Worm (Caenorhabditis elegans): Measurements from ENCODE around the gene str-18.
"Not testable (repeated sequence)": the region's sequence is repeated elsewhere in the genome, so short reads cannot be mapped to it uniquely, and the experiment has no call there.

Gene str-18

DNA sequence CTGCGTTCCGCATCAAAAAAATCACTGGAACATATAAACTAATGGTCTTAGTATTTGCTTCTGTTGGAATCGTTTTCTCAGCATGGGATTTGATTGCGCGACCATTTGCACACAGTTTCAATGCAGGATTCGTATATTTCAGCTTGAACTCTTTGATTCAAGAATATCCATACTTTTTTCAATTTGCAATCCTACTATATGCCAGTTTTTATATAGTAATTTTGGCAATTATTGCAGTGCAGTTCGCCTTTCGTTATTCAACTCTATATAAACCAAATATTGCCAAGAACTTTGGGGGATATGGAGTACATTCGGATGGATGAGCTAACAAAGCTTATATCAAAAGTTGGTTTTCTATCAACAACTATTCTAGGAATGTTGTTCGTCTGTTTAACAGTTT, 11.2 kb upstream of the str-18 start, which contains the start of gene str-5:
Gene str-5 (plus strand): TSS at position 301 of the 400 bp plus-strand sequence.
- not testable (repeated sequence) for TF ChIP-seq Y95B8A.8 (GFP tag; IDR thresholded peaks at IDR 0.05); athp-1 (tag; optimal IDR thresholded peaks at IDR 0.05); F22D6.2 (tag; optimal IDR thresholded peaks at IDR 0.05)

DNA sequence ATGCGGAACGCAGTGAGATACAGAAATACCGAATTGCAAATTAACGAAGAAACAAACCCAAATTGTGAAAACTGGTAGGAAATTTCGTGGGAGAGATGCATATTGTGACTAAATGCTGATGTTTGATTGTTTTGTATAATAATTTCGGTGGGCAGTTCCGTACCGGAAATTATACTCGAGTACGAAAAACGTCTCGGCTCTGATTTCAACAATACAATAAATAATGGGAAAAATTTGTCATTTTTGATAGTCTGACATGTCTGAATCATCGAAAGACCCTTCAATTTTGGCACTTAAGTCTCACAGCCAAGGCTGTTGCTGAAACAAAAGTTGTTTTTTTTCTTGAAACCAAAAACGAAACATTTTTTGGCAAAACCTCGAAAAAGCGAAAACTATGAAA, 10.3 kb upstream of the str-18 start, which contains the start of gene str-43:
Gene str-43 (minus strand): TSS at position 101 of the 400 bp plus-strand sequence.
- no peak for TF ChIP-seq tbp1 (GFP tag; optimal IDR thresholded peaks at IDR 0.05)
- TF ChIP-seq ceh-58 (GFP tag; IDR thresholded peaks at IDR 0.05), result no peak
- TF ChIP-seq mxl-1 (tag; optimal IDR thresholded peaks at IDR 0.05), result no peak
- TF ChIP-seq egl-44 (GFP tag; IDR thresholded peaks at IDR 0.05), result no peak
- no peak for TF ChIP-seq cebp-1 (GFP tag; IDR thresholded peaks at IDR 0.05)
- no peak for TF ChIP-seq cebp-1 (tag; optimal IDR thresholded peaks at IDR 0.05)
- TF ChIP-seq nhr-80 (tag; optimal IDR thresholded peaks at IDR 0.05), result no peak
- TF ChIP-seq T26A5.8 (tag; optimal IDR thresholded peaks at IDR 0.05), result no peak
- no peak for TF ChIP-seq F10E7.11 (tag; optimal IDR thresholded peaks at IDR 0.05)
- TF ChIP-seq aptf-3 (GFP tag; IDR thresholded peaks at IDR 0.05), result no peak
- no peak for TF ChIP-seq mes-4 (tag; optimal IDR thresholded peaks at IDR 0.05)
- TF ChIP-seq F57C9.4 (tag; optimal IDR thresholded peaks at IDR 0.05), result no peak
- no peak for TF ChIP-seq dox-1 (GFP tag; IDR thresholded peaks at IDR 0.05)
- TF ChIP-seq K11D2.4 (GFP tag; IDR thresholded peaks at IDR 0.05), result no peak
- TF ChIP-seq attf-3 (GFP tag; conservative IDR thresholded peaks at IDR 0.05), result no peak
- no peak for TF ChIP-seq bed-1 (GFP tag; IDR thresholded peaks at IDR 0.05)
- TF ChIP-seq F52B5.7 (tag; optimal IDR thresholded peaks at IDR 0.05), result no peak
- no peak for TF ChIP-seq snpc-1.3 (tag; optimal IDR thresholded peaks at IDR 0.05; ENCODE audit: insufficient read depth)
- TF ChIP-seq egrh-3 (GFP tag; IDR thresholded peaks at IDR 0.05), result no peak
- no peak for TF ChIP-seq ceh-40 (GFP tag; IDR thresholded peaks at IDR 0.05)

DNA sequence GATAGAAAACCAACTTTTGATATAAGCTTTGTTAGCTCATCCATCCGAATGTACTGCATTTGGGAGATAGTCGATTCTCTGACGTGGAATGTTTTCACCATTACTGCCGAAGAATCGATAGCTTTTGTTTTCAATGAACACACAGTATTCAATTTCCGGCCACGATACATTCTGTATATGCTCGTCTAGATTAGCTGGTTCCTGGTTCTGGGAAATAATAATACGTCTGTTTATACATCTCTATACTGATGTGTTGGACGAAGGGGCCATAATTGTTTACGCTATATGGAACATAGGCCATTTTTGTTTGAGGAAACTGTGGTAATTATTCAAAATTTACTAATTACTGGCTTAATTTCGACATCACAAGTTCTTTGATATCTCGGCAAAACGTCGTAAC, 8.4 kb upstream of the str-18 start, which contains the start of gene str-6:
Gene str-6 (minus strand): TSS at position 101 of the 400 bp plus-strand sequence.
- TF ChIP-seq lag-1 (GFP tag; IDR thresholded peaks at IDR 0.05) (no peak), madf-6 (GFP tag; IDR thresholded peaks at IDR 0.05) (no peak), egl-44 (GFP tag; IDR thresholded peaks at IDR 0.05) (no peak), attf-6 (GFP tag; IDR thresholded peaks at IDR 0.05) (no peak), B0336.3 (GFP tag; IDR thresholded peaks at IDR 0.05) (no peak), hlh-26 (GFP tag; conservative IDR thresholded peaks at IDR 0.05) (no peak), ztf-6 (GFP tag; IDR thresholded peaks at IDR 0.05) (no peak), D2030.7 (GFP tag; IDR thresholded peaks at IDR 0.05) (no peak), Y53G8AR.9 (GFP tag; conservative IDR thresholded peaks at IDR 0.05) (no peak), let-526 (GFP tag; IDR thresholded peaks at IDR 0.05) (no peak), lsy-27 (tag; optimal IDR thresholded peaks at IDR 0.05; ENCODE audit: borderline replicate concordance, insufficient read depth) (no peak), hsf-1 (GFP tag; IDR thresholded peaks at IDR 0.05) (no peak), F39B2.1 (GFP tag; IDR thresholded peaks at IDR 0.05) (no peak), cebp-1 (GFP tag; IDR thresholded peaks at IDR 0.05) (no peak), cebp-1 (tag; optimal IDR thresholded peaks at IDR 0.05) (no peak), dpff-1 (tag; optimal IDR thresholded peaks at IDR 0.05) (no peak), him-1 (tag; optimal IDR thresholded peaks at IDR 0.05) (no peak), mel-28 (tag; optimal IDR thresholded peaks at IDR 0.05; ENCODE audit: borderline replicate concordance) (no peak), atf-7 (tag; optimal IDR thresholded peaks at IDR 0.05) (no peak), lin-40 (tag; optimal IDR thresholded peaks at IDR 0.05) (no peak), cebp-2 (GFP tag; IDR thresholded peaks at IDR 0.05) (no peak)
